Worm (Caenorhabditis elegans) whole organism, L1 larva: Measurements from ENCODE around the gene epic-2.

Experiments used
- C16A3.4 ChIP-seq: fragments of 150-350 bp; optimal IDR thresholded peaks from 2 replicates; lab custom pipeline; 2014; ENCODE audit warnings: missing biosample characterization, missing genetic modification characterization
- C34B4.2 ChIP-seq: sonication (generic microtip); optimal IDR thresholded peaks from 2 replicates; lab custom pipeline; 2017; ENCODE audit warnings: mild to moderate bottlenecking, missing genetic modification characterization, missing compliant biosample characterization
- F16B12.6 ChIP-seq: fragments of 150-350 bp; optimal IDR thresholded peaks from 2 replicates; lab custom pipeline; 2014; ENCODE audit warnings: missing biosample characterization, missing genetic modification characterization
- aha-1 ChIP-seq: fragments of 150-350 bp; optimal IDR thresholded peaks from 2 replicates; lab custom pipeline; 2014; ENCODE audit warnings: missing biosample characterization, missing genetic modification characterization
- alr-1 ChIP-seq: fragments of 200-800 bp; sonication (Bioruptor generic); optimal IDR thresholded peaks from 2 replicates; lab custom pipeline; 2018; ENCODE audit warnings: borderline replicate concordance, mild to moderate bottlenecking, missing genetic modification characterization, missing compliant biosample characterization
- aly-2 ChIP-seq: fragments of 150-350 bp; optimal IDR thresholded peaks from 2 replicates; lab custom pipeline; 2014; ENCODE audit warnings: missing biosample characterization, missing genetic modification characterization
- ceh-63 ChIP-seq: fragments of 200-800 bp; sonication (Bioruptor generic); optimal IDR thresholded peaks from 2 replicates; lab custom pipeline; 2018; ENCODE audit warnings: mild to moderate bottlenecking, missing genetic modification characterization, missing compliant biosample characterization
- ceh-8 ChIP-seq: fragments of 200-800 bp; sonication (Bioruptor generic); optimal IDR thresholded peaks from 2 replicates; lab custom pipeline; 2018; ENCODE audit warnings: mild to moderate bottlenecking, missing genetic modification characterization, moderate library complexity, missing compliant biosample characterization
- ceh-82 ChIP-seq, 3 experiments: fragments of 150-350 bp in 1 of 3; sonication (generic microtip) in 2 of 3; optimal IDR thresholded peaks; 2 replicates each; lab custom pipeline; 2014 to 2017; ENCODE audit warnings: missing biosample characterization in 3 of 3, missing genetic modification characterization in 3 of 3
- dsc-1 ChIP-seq: sonication (generic microtip); optimal IDR thresholded peaks from 2 replicates; lab custom pipeline; 2016; ENCODE audit warnings: mild to moderate bottlenecking, missing genetic modification characterization, missing compliant biosample characterization
- efl-1 ChIP-seq, 4 experiments: fragments of 150-350 bp; optimal IDR thresholded peaks in 3 of 4; peaks in 1 of 4; 1 replicate in 1 of 4; 2 replicates in 3 of 4; lab custom pipeline; 2014; ENCODE audit warnings: missing biosample characterization in 2 of 4, missing genetic modification characterization in 2 of 4, missing genetic modification reagents in 2 of 4
- efl-3 ChIP-seq: fragments of 200-800 bp; sonication (Bioruptor generic); optimal IDR thresholded peaks from 2 replicates; lab custom pipeline; 2018; ENCODE audit warnings: mild to moderate bottlenecking, missing genetic modification characterization, missing compliant biosample characterization
- egl-13 ChIP-seq: sonication (generic microtip); optimal IDR thresholded peaks from 2 replicates; lab custom pipeline; 2016; ENCODE audit warnings: missing genotype, missing genetic modification reagents, missing genetic modification characterization, missing compliant biosample characterization
- elt-2 ChIP-seq: sonication (generic microtip); optimal IDR thresholded peaks from 2 replicates; lab custom pipeline; 2016; ENCODE audit warnings: missing genetic modification characterization, mild to moderate bottlenecking, inconsistent platforms, missing compliant biosample characterization, missing genetic modification reagents
- fkh-4 ChIP-seq: sonication (generic microtip); optimal IDR thresholded peaks from 2 replicates; lab custom pipeline; 2016; ENCODE audit warnings: missing compliant biosample characterization, missing genetic modification characterization, borderline replicate concordance
- fos-1 ChIP-seq: fragments of 150-350 bp; optimal IDR thresholded peaks from 2 replicates; lab custom pipeline; 2014; ENCODE audit warnings: missing biosample characterization, missing genetic modification characterization
- grh-1 ChIP-seq: fragments of 200-800 bp; sonication (Bioruptor generic); IDR thresholded peaks from 2 replicates; pipeline ENCODE4 v1.3.6; 2022; ENCODE audit warnings: missing genetic modification reagents, missing genetic modification characterization, missing compliant biosample characterization
- hlh-17 ChIP-seq: fragments of 200-800 bp; sonication (Bioruptor generic); optimal IDR thresholded peaks from 2 replicates; lab custom pipeline; 2018; ENCODE audit warnings: missing genetic modification characterization, mild to moderate bottlenecking, missing compliant biosample characterization, moderate library complexity, borderline replicate concordance
- hlh-4 ChIP-seq: sonication (generic microtip); optimal IDR thresholded peaks from 2 replicates; lab custom pipeline; 2016; ENCODE audit warnings: mild to moderate bottlenecking, missing genetic modification characterization, missing compliant biosample characterization
- hpl-2 ChIP-seq: fragments of 150-350 bp; optimal IDR thresholded peaks from 2 replicates; lab custom pipeline; 2014; ENCODE audit warnings: missing biosample characterization, missing genetic modification reagents, missing genetic modification characterization
- irx-1 ChIP-seq: sonication (generic microtip); optimal IDR thresholded peaks from 2 replicates; lab custom pipeline; 2016; ENCODE audit warnings: missing genetic modification characterization, missing compliant biosample characterization
- isw-1 ChIP-seq: fragments of 200-800 bp; sonication (Bioruptor generic); IDR thresholded peaks from 2 replicates; pipeline ENCODE4 v1.3.6; 2022; ENCODE audit warnings: missing genetic modification characterization, missing compliant biosample characterization
- lin-14 ChIP-seq: fragments of 200-800 bp; sonication (Bioruptor generic); optimal IDR thresholded peaks from 2 replicates; lab custom pipeline; 2018; ENCODE audit warnings: mild to moderate bottlenecking, missing genetic modification characterization, moderate library complexity, missing compliant biosample characterization
- lin-35 ChIP-seq, 2 experiments: fragments of 150-350 bp; optimal IDR thresholded peaks; 2 replicates each; lab custom pipeline; 2014; ENCODE audit warnings: missing biosample characterization in 2 of 2, missing genetic modification characterization in 2 of 2, missing genetic modification reagents in 2 of 2
- lir-3 ChIP-seq: sonication (generic microtip); optimal IDR thresholded peaks from 2 replicates; lab custom pipeline; 2016; ENCODE audit warnings: mild to moderate bottlenecking, missing genetic modification characterization, moderate library complexity, missing compliant biosample characterization; ENCODE audit not compliant: poor library complexity
- mab-9 ChIP-seq: fragments of 200-800 bp; sonication (Bioruptor generic); IDR thresholded peaks from 2 replicates; pipeline ENCODE4 v1.3.6; 2022; ENCODE audit warnings: missing genetic modification reagents, missing genetic modification characterization, missing compliant biosample characterization
- mep-1 ChIP-seq: fragments of 150-350 bp; optimal IDR thresholded peaks from 2 replicates; lab custom pipeline; 2014; ENCODE audit warnings: missing biosample characterization, missing genetic modification characterization
- nhr-11 ChIP-seq: fragments of 150-350 bp; optimal IDR thresholded peaks from 2 replicates; lab custom pipeline; 2014; ENCODE audit warnings: missing biosample characterization, missing genetic modification characterization
- nhr-12 ChIP-seq: sonication (generic microtip); optimal IDR thresholded peaks from 2 replicates; lab custom pipeline; 2017; ENCODE audit warnings: missing biosample characterization, missing genetic modification characterization
- nhr-19 ChIP-seq: fragments of 200-800 bp; sonication (Bioruptor generic); conservative IDR thresholded peaks from 2 replicates; pipeline ENCODE4 v1.3.6; 2022; ENCODE audit warnings: missing genetic modification characterization, missing compliant biosample characterization
- nhr-20 ChIP-seq: sonication (generic microtip); optimal IDR thresholded peaks from 2 replicates; lab custom pipeline; 2016; ENCODE audit warnings: mild to moderate bottlenecking, missing genetic modification characterization, missing compliant biosample characterization
- nhr-237 ChIP-seq: fragments of 150-350 bp; optimal IDR thresholded peaks from 2 replicates; lab custom pipeline; 2014; ENCODE audit warnings: missing biosample characterization, missing genetic modification characterization
- nhr-71 ChIP-seq: sonication (generic microtip); optimal IDR thresholded peaks from 2 replicates; lab custom pipeline; 2016; ENCODE audit warnings: mild to moderate bottlenecking, missing genetic modification characterization, moderate library complexity, missing compliant biosample characterization
- nhr-76 ChIP-seq: sonication (generic microtip); optimal IDR thresholded peaks from 2 replicates; lab custom pipeline; 2017; ENCODE audit warnings: missing biosample characterization, missing genetic modification characterization
- nhr-77 ChIP-seq: fragments of 150-350 bp; optimal IDR thresholded peaks from 2 replicates; lab custom pipeline; 2014; ENCODE audit warnings: missing biosample characterization, missing genetic modification characterization
- nhr-85 ChIP-seq: sonication (generic microtip); peaks from one replicate; lab custom pipeline; 2016; ENCODE audit warnings: missing genetic modification characterization, inconsistent platforms, missing compliant biosample characterization
- nhr-90 ChIP-seq: sonication (generic microtip); optimal IDR thresholded peaks from 2 replicates; lab custom pipeline; 2016; ENCODE audit warnings: mild to moderate bottlenecking, missing genetic modification characterization, missing compliant biosample characterization; ENCODE audit not compliant: poor library complexity
- pag-3 ChIP-seq: sonication (generic microtip); optimal IDR thresholded peaks from 2 replicates; lab custom pipeline; 2017; ENCODE audit warnings: missing genetic modification characterization, mild to moderate bottlenecking, missing compliant biosample characterization, antibody characterized with exemption, borderline replicate concordance; ENCODE audit not compliant: insufficient read depth
- snpc-4 ChIP-seq: fragments of 150-350 bp; optimal IDR thresholded peaks from 2 replicates; lab custom pipeline; 2014; ENCODE audit warnings: missing biosample characterization, missing genetic modification characterization
- snu-23 ChIP-seq: sonication (generic microtip); optimal IDR thresholded peaks from 2 replicates; lab custom pipeline; 2016; ENCODE audit warnings: missing genetic modification characterization, missing compliant biosample characterization
- sox-4 ChIP-seq: sonication (generic microtip); optimal IDR thresholded peaks from 2 replicates; lab custom pipeline; 2016; ENCODE audit warnings: missing genetic modification characterization, missing compliant biosample characterization
- sptf-1 ChIP-seq: fragments of 150-350 bp; optimal IDR thresholded peaks from 2 replicates; lab custom pipeline; 2014; ENCODE audit warnings: missing biosample characterization, missing genetic modification characterization
- swsn-7 ChIP-seq: sonication (generic microtip); optimal IDR thresholded peaks from 2 replicates; lab custom pipeline; 2016; ENCODE audit warnings: missing genetic modification characterization, missing compliant biosample characterization
- tbx-2 ChIP-seq: sonication (generic microtip); optimal IDR thresholded peaks from 2 replicates; lab custom pipeline; 2016; ENCODE audit warnings: missing genetic modification characterization, missing compliant biosample characterization
- tlp-1 ChIP-seq: fragments of 150-350 bp; optimal IDR thresholded peaks from 2 replicates; lab custom pipeline; 2014; ENCODE audit warnings: missing biosample characterization, missing genetic modification characterization
- unc-30 ChIP-seq: sonication (generic microtip); optimal IDR thresholded peaks from 2 replicates; lab custom pipeline; 2017; ENCODE audit warnings: missing biosample characterization, missing genetic modification characterization
- unc-62 ChIP-seq: fragments of 150-350 bp; optimal IDR thresholded peaks from 2 replicates; lab custom pipeline; 2014; ENCODE audit warnings: missing biosample characterization, missing genetic modification reagents, missing genetic modification characterization
- vab-15 ChIP-seq: sonication (generic microtip); optimal IDR thresholded peaks from 2 replicates; lab custom pipeline; 2017; ENCODE audit warnings: missing genotype, mild to moderate bottlenecking, missing genetic modification characterization, missing compliant biosample characterization
- xbp-1 ChIP-seq: sonication (generic microtip); optimal IDR thresholded peaks from 2 replicates; lab custom pipeline; 2016; ENCODE audit warnings: missing genetic modification characterization, missing compliant biosample characterization
- zag-1 ChIP-seq: fragments of 150-350 bp; optimal IDR thresholded peaks from 2 replicates; lab custom pipeline; 2014; ENCODE audit warnings: missing biosample characterization, missing genetic modification characterization

The epic-2 gene

ce11 chrIV:1710535-1710934 is 10.1 kb upstream of the epic-2 start:
- TF ChIP-seq nhr-71 (no peak), isw-1 (no peak), alr-1 (tag; lab: Kevin White, UChicago) (no peak), efl-1 (optimal IDR thresholded peaks at IDR 0.05; lab: Kevin White, UChicago) (no peak), efl-1 (GFP tag; optimal IDR thresholded peaks at IDR 0.05 in 1 of 2; lab: Kevin White, UChicago) (peak in 1 of 2 experiments; percentile 69), lir-3 (no peak), ceh-8 (GFP tag; lab: Kevin White, UChicago) (peak; percentile 49), efl-3 (GFP tag; lab: Kevin White, UChicago) (no peak), nhr-85 (no peak), aly-2 (no peak), mab-9 (0 out of 2 replicates have a peak, but pooled peaks have one; percentile 31), hlh-17 (GFP tag; lab: Kevin White, UChicago) (no peak), tbx-2 (tag; lab: Kevin White, UChicago) (no peak), vab-15 (no peak), F16B12.6 (no peak)
- TF ChIP-seq, all 84 proteins: peak for 3

DNA sequence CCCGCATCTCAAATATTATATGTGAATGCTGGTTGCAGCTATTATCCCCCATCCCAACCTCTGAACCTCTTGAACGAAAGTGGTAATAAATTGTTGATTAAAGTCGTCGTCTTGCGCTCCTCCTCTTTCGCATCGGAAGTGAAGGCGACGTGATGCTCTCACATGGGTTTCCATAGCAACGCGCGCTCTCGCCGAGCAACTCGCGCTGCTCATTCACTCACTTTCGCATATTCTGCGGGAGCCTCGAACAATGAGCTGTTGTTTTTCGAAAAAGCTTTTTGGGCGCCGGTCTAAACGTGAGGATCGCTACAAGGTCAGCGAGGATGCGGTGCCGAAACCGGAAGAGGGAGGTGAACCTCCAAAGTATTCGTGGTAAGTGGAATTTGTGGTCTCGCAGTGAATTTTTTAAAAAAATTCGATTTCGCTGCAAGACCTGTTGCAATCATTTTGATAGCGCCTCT is 9.5 kb upstream of the epic-2 start, which contains the start of gene rpi-2:
TSS of gene rpi-2 (plus strand) at position 234 of the 461 bp plus-strand sequence.
- TF ChIP-seq egl-13 (tag; lab: Kevin White, UChicago) (no peak), xbp-1 (tag; lab: Kevin White, UChicago) (no peak), nhr-20 (tag; lab: Kevin White, UChicago) (peak; percentile 43), F16B12.6 (no peak), nhr-85 (peak; percentile 67), mep-1 (tag; lab: Kevin White, UChicago) (no peak), mab-9 (no peak), irx-1 (tag; lab: Kevin White, UChicago) (no peak), snu-23 (GFP tag; lab: Kevin White, UChicago) (peak; percentile 43), aha-1 (tag; lab: Kevin White, UChicago) (no peak), hlh-17 (GFP tag; lab: Kevin White, UChicago) (no peak), lin-35 (GFP tag; optimal IDR thresholded peaks at IDR 0.05; lab: Kevin White, UChicago) (no peak), nhr-11 (no peak), grh-1 (GFP tag; lab: Robert Waterston, UW) (peak; percentile 47), hlh-4 (tag; lab: Kevin White, UChicago) (no peak), alr-1 (tag; lab: Kevin White, UChicago) (no peak), hpl-2 (GFP tag; lab: Kevin White, UChicago) (no peak), zag-1 (tag; lab: Kevin White, UChicago) (no peak), C16A3.4 (tag; lab: Kevin White, UChicago) (no peak), tbx-2 (tag; lab: Kevin White, UChicago) (peak; percentile 8), nhr-237 (no peak), ceh-82 (tag; optimal IDR thresholded peaks at IDR 0.05; lab: Kevin White, UChicago) (peak in 1 of 3 experiments; percentile 21), nhr-12 (no peak), elt-2 (tag; lab: Kevin White, UChicago) (no peak), sptf-1 (tag; lab: Kevin White, UChicago) (no peak), sox-4 (tag; lab: Kevin White, UChicago) (no peak), nhr-19 (GFP tag; lab: Robert Waterston, UW) (0 out of 2 replicates have a peak, but pooled peaks have one; percentile 14), aly-2 (no peak), unc-62 (GFP tag; lab: Kevin White, UChicago) (no peak), nhr-77 (peak; percentile 1), unc-30 (no peak), lir-3 (no peak), tlp-1 (no peak), ceh-63 (GFP tag; lab: Kevin White, UChicago) (no peak), lin-14 (peak; percentile 17), pag-3 (tag; lab: Kevin White, UChicago) (no peak), nhr-76 (tag; lab: Kevin White, UChicago) (no peak), swsn-7 (tag; lab: Kevin White, UChicago) (peak; percentile 29), dsc-1 (no peak), snpc-4 (tag; lab: Kevin White, UChicago) (no peak), fkh-4 (tag; lab: Kevin White, UChicago) (no peak), nhr-90 (tag; lab: Kevin White, UChicago) (no peak), fos-1 (peak; percentile 0), C34B4.2 (no peak)
